Fruit fly (Drosophila melanogaster): Measurements from ENCODE around the gene zuc.
"Not testable (repeated sequence)": the region's sequence is repeated elsewhere in the genome, so short reads cannot be mapped to it uniquely, and the experiment has no call there.

Gene zuc

DNA sequence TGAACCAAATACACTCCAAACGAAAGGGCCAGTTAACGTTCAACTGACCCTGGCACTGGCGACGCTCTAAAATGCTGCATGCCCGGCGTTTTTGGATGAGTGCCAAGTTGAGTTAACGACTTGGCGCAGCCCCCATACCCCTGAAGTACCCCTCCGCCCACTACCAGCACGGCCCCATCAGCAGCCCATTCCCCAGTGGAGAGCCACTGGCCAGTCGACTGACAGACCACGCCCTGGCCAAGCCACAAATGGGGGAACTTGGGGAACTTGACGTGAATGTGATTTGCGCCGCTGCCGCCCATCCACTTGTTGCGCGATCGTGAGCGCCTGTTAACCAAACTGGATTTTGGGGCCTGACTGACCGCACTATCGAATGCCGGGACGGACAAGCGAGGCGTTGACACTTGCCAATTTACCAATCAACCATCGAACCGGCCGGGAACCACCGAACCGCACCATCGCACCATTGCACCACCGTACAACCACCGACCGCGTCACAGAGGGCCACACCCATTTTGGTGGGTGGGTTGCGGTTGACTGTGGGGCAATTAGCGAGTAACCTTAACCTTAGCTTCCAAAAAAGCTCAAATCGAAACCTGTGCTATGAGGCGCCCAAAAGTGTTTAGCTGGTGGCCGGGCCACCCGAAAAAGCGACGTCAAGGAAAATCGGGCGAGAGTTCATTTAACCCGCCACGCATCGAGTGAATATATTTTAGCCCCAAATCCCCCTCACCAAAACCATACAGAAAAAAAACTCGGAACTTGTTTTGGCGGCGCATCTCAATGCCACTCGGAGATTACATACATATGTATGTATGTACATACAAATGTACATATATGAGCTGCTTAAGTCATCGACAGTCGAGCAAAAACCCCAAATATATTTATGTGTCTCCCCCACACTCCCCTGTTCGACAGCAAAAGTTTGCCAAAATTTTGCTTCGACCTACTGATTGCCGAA lies 16.0 kb upstream of the zuc start:
- peak; percentile 81 to 82 for TF ChIP-seq EcR (GFP tag; optimal IDR thresholded peaks at IDR 0.05)
- no peak for TF ChIP-seq pan (optimal IDR thresholded peaks at IDR 0.05)
- peak; percentile 73 for TF ChIP-seq Dll (optimal IDR thresholded peaks at IDR 0.05)
- no peak for TF ChIP-seq psq (optimal IDR thresholded peaks at IDR 0.05)
- no peak for TF ChIP-seq CG8478 (optimal IDR thresholded peaks at IDR 0.05)

DNA sequence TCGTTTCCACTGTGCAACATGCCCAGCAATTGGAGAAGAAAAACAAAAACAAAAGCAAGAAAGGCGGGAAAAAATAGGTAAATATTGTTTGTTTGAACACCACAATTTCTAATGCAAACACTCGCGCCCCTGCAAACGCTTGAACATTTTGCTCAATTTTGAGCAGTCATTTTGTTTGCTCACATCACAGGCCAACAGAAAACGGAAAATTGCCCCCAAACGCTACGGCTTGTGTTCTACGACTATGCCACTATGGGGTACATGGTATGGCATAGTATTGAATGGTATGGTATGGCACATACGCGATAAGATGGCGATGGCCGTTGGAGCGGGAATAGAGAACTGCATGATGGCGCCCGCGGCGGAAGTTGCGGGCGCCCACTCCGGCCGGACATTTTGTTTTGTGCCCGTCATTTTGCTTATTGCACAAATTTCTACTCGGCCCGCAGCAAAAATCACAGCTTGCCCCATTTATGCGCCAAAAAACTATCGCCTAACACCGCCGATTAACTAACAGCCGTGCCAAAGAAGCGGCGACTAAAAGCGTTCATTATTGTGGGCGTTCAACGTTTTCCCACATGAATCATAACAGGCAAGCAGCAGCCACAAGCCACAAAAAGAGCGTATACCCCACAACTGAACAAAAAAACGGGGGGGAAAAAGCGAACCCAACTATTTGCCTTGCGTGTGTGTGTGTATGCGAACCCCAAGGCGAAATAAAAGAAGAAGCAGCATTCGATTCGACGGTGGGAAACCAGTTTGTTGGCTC lies 14.7 kb upstream of the zuc start:
- TF ChIP-seq Dll (optimal IDR thresholded peaks at IDR 0.05) (no peak), EcR (GFP tag; optimal IDR thresholded peaks at IDR 0.05) (peak in 1 of 2 experiments; percentile 51)

DNA sequence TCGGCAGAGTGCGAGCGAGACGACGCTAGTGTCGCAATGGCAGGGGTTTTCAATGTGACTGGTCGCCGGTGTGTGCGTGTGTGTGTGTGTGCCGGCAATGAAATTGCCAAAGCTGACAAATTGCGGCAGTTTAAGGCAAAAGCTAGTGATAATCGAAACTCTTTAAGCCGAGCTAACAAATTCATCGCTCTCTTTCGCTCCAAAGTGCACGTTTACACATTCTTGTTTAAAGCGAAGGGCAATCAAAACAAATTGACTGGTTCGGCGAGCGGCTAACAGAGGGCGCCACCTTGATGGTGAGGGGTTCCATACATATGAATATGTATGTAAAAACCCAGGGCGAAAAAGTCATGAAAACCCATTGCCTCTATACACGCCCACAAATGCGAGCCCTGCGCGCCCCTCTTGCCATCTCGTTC lies 14.1 kb upstream of the zuc start:
- TF ChIP-seq CG8478 (optimal IDR thresholded peaks at IDR 0.05), result no peak
- TF ChIP-seq pan (optimal IDR thresholded peaks at IDR 0.05), result no peak
- TF ChIP-seq EcR (GFP tag; optimal IDR thresholded peaks at IDR 0.05), result no peak
- TF ChIP-seq usp (GFP tag; optimal IDR thresholded peaks at IDR 0.05), result no peak
- no peak for TF ChIP-seq Dll (optimal IDR thresholded peaks at IDR 0.05)
- no peak for TF ChIP-seq psq (optimal IDR thresholded peaks at IDR 0.05)

DNA sequence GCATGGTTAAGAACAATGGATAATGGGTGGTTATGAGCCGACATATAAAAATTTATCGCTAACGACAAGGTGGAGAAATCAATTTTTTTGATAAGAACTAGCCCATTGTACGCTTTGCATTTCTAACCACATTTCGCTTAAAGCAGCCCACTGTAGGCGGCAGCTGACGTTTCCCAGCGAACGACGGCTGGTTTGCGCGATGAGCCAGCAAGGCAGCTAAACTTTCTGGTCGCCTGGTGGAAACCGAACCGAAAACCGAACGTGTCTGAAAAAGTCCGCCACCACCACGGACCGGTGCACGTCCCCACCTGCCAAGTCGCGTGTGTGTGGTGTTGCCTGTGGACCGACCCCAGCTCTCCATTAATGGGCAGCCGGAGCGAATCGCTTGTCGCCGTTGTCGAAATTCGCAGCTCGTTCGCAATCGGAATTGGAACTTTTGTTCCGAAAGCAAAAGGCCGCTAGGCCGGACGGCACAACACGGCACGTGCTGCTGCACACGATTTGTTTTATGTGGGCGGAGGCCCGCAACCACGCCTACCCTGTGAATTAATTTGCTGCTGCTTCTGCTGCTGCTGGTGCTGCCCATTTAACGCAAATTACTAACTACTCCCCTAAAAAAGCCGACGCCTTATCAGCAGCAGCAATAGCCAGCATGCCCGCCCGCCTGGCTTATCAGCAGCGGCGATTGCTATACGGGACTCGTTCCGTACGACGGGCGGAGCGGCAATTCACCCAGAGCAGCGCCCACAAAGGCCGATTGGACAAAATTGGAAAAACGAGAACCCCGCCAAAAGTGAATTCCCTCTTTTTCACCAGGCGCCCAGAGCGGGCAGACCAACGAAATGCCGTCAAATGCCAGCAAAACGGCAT lies 13.5 kb upstream of the zuc start:
- TF ChIP-seq psq (optimal IDR thresholded peaks at IDR 0.05) (no peak), Dll (optimal IDR thresholded peaks at IDR 0.05) (peak; percentile 50)

DNA sequence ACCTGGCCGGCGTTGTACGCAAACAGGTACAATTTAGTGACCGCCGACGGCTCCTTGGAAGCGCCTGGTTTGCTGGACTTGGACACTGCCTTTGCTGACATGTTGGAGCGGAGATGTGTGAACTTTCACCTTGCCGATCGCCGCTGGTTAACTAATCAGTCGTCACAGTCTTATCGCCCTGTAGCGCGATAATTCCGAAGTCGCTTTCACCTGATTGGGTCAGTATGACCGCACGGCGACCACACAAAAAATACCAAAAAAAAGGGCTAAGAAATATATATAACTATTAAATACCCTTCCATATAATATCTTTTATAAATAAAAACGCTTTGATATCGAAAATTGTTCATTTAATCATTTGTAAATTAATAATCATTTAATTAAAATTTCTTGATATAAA lies 12.4 kb upstream of the zuc start, which contains the start of gene Hacd1:
TSS of gene Hacd1 (minus strand) at position 216 of the 400 bp plus-strand sequence.
- no peak for TF ChIP-seq Dll (optimal IDR thresholded peaks at IDR 0.05)
- no peak for TF ChIP-seq psq (optimal IDR thresholded peaks at IDR 0.05)
- no peak for TF ChIP-seq usp (GFP tag; optimal IDR thresholded peaks at IDR 0.05)
- TF ChIP-seq CG8478 (optimal IDR thresholded peaks at IDR 0.05), result no peak
- no peak for TF ChIP-seq EcR (GFP tag; optimal IDR thresholded peaks at IDR 0.05)
- no peak for TF ChIP-seq pan (optimal IDR thresholded peaks at IDR 0.05)

DNA sequence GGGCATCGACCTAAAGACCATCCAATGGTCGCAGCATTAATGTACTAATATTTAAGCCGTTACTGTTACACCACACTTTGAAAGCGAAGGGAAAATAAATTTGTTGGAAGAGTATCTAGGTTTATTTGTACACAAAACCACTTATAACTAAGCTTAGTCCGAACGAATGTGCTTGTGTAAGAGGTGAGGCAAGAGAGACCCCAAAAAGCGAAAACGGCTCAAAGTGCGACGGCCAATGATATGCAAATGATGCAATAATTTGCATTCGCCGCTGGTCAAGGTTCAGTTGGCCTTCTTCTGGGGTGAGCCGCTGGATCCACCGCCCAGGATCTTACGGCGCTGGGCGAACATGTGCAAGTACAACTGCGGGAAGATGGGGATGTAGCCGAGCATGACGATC lies 11.4 kb upstream of the zuc start:
- TF ChIP-seq CG8478 (optimal IDR thresholded peaks at IDR 0.05) (no peak), EcR (GFP tag; optimal IDR thresholded peaks at IDR 0.05) (no peak), psq (optimal IDR thresholded peaks at IDR 0.05) (no peak), pan (optimal IDR thresholded peaks at IDR 0.05) (no peak), Dll (optimal IDR thresholded peaks at IDR 0.05) (no peak), usp (GFP tag; optimal IDR thresholded peaks at IDR 0.05) (no peak)

DNA sequence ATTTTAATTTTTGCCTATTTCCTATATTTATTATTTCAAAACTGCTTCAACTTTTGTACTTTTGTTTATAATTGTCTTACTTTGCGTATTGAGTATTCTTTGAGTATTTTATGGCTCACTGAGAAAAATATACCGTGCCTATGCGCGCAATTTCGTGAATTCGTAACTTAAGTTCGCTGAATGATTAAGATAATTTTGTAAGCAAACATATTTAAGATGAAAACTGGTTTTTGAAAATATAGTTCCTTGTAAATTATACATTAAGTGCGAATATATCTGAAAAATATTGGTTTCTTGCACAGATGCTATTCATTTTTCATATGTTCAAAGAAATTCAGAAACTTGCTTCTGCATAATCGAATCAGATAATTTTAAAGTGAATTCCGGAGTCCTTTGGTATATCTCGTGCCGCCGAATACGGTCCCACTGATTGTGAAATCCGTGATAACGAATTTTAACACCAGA lies 9.6 kb upstream of the zuc start, which contains the start of the genes CG18787 and Nfs1:
TSS of gene CG18787 (minus strand) at position 101 of the 465 bp plus-strand sequence.
TSS of gene Nfs1 (plus strand) at position 415 of the 465 bp plus-strand sequence.
- not testable (repeated sequence) for TF ChIP-seq EcR (GFP tag; optimal IDR thresholded peaks at IDR 0.05); Dll (optimal IDR thresholded peaks at IDR 0.05); pan (optimal IDR thresholded peaks at IDR 0.05)

DNA sequence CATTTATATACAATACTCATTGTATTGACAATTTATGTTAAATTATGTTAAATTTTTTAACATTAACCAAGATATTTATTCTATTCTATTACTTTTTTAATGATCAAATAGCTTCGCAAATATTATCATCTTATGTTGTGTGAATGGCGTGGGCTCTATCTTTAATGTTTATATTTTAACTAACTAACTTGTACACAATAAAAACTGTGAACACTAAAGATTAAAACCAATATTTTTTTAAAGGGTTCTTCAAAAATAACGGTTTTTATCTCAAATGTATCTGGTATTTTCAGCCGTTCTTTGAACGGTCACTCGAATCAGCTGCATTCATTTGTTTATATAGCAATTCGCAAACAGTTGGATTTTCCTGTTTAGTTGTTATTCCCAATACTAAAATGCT lies 6.8 kb upstream of the zuc start, which contains the start of gene Ada1-1:
TSS of gene Ada1-1 (plus strand) at position 301 of the 400 bp plus-strand sequence.
- TF ChIP-seq psq (optimal IDR thresholded peaks at IDR 0.05); usp (GFP tag; optimal IDR thresholded peaks at IDR 0.05); pan (optimal IDR thresholded peaks at IDR 0.05): not testable (repeated sequence)

DNA sequence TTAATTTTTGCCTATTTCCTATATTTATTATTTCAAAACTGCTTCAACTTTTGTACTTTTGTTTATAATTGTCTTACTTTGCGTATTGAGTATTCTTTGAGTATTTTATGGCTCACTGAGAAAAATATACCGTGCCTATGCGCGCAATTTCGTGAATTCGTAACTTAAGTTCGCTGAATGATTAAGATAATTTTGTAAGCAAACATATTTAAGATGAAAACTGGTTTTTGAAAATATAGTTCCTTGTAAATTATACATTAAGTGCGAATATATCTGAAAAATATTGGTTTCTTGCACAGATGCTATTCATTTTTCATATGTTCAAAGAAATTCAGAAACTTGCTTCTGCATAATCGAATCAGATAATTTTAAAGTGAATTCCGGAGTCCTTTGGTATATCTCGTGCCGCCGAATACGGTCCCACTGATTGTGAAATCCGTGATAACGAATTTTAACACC lies 5.7 kb upstream of the zuc start, which contains the start of the genes CG18789 and Qtzl:
TSS of gene CG18789 (minus strand) at position 101 of the 459 bp plus-strand sequence.
TSS of gene Qtzl (plus strand) at position 409 of the 459 bp plus-strand sequence.
- TF ChIP-seq EcR (GFP tag; optimal IDR thresholded peaks at IDR 0.05); psq (optimal IDR thresholded peaks at IDR 0.05); CG8478 (optimal IDR thresholded peaks at IDR 0.05): not testable (repeated sequence)

DNA sequence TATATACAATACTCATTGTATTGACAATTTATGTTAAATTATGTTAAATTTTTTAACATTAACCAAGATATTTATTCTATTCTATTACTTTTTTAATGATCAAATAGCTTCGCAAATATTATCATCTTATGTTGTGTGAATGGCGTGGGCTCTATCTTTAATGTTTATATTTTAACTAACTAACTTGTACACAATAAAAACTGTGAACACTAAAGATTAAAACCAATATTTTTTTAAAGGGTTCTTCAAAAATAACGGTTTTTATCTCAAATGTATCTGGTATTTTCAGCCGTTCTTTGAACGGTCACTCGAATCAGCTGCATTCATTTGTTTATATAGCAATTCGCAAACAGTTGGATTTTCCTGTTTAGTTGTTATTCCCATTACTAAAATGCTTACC lies 2.9 kb upstream of the zuc start, which contains the start of gene Ada1-2:
TSS of gene Ada1-2 (plus strand) at position 301 of the 400 bp plus-strand sequence.
- not testable (repeated sequence) for TF ChIP-seq CG8478 (optimal IDR thresholded peaks at IDR 0.05); Dll (optimal IDR thresholded peaks at IDR 0.05); EcR (GFP tag; optimal IDR thresholded peaks at IDR 0.05)

DNA sequence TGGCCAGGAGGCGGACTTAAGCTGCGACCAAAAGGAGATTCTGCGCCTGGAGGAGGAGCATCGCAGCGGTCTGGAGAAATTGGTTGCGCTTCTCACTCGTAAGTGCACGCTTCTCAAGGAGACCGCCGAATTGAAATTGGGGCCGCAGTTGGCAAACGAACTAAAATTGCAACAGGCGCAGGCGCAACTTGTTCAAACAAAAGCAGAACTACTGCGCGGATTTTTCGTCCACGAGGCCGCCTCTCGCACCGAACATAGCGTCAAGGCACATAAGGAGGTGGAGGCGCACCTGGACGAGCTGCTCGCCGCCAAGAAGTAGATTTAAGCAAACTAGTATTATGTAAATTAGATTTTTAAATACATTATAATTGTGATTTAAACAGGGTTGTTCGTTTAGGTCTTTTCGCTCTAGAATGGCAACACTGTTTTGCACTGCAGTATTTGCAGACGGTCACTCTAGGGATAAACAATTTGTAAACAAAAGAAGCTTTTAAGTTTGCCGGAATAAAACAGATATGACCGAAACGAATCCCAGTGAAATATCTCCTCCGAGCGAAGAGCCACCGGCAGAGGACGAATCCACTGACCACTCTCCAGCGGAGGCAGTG lies 880 bp upstream of the zuc start, which contains the start of gene escl:
TSS of gene escl (plus strand) at position 470 of the 608 bp plus-strand sequence.
- TF ChIP-seq CG8478 (optimal IDR thresholded peaks at IDR 0.05) (no peak), Dll (optimal IDR thresholded peaks at IDR 0.05) (no peak), usp (GFP tag; optimal IDR thresholded peaks at IDR 0.05) (no peak), pan (optimal IDR thresholded peaks at IDR 0.05) (no peak), psq (optimal IDR thresholded peaks at IDR 0.05) (no peak), EcR (GFP tag; optimal IDR thresholded peaks at IDR 0.05) (no peak)
